Fruit fly (Drosophila melanogaster) whole organism, prepupa: ENCODE results near the gene CG32407.

Experiments
- CG10631 ChIP-seq: fragments of 200-800 bp; sonication (Bioruptor generic); optimal IDR thresholded peaks from 2 replicates; lab custom pipeline; 2016; ENCODE audit warnings: missing biosample characterization, missing genetic modification characterization
- CG10669 ChIP-seq: fragments of 200-800 bp; sonication (Bioruptor generic); optimal IDR thresholded peaks from 3 replicates; lab custom pipeline; 2018; ENCODE audit warnings: missing biosample characterization, mild to moderate bottlenecking, missing genetic modification characterization, moderate library complexity
- CG11294 ChIP-seq: fragments of 200-800 bp; sonication (Bioruptor generic); IDR thresholded peaks from 2 replicates; pipeline ENCODE4 v1.3.6; 2022; ENCODE audit warnings: missing biosample characterization, missing genetic modification characterization
- CG15336 ChIP-seq: fragments of 200-800 bp; sonication (Bioruptor generic); IDR thresholded peaks from 2 replicates; pipeline ENCODE4 v1.3.6; 2022; ENCODE audit warnings: missing biosample characterization, missing genetic modification characterization
- CG1621 ChIP-seq: fragments of 200-800 bp; sonication (Bioruptor generic); optimal IDR thresholded peaks from 3 replicates; lab custom pipeline; 2018; ENCODE audit warnings: missing biosample characterization, mild to moderate bottlenecking, missing genetic modification characterization
- CG3032 ChIP-seq: fragments of 200-800 bp; optimal IDR thresholded peaks from 2 replicates; lab custom pipeline; 2019; ENCODE audit warnings: missing biosample characterization, mild to moderate bottlenecking, missing genetic modification characterization, moderate library complexity
- CG31627 ChIP-seq: fragments of 200-800 bp; sonication (Bioruptor generic); optimal IDR thresholded peaks from 3 replicates; lab custom pipeline; 2016; ENCODE audit warnings: missing biosample characterization, missing genetic modification characterization
- CG32006 ChIP-seq: fragments of 200-800 bp; sonication (Bioruptor generic); optimal IDR thresholded peaks from 3 replicates; lab custom pipeline; 2017; ENCODE audit warnings: missing biosample characterization, mild to moderate bottlenecking, missing genetic modification characterization
- CG3919 ChIP-seq: fragments of 200-800 bp; sonication (Bioruptor generic); optimal IDR thresholded peaks from 3 replicates; lab custom pipeline; 2016; ENCODE audit warnings: missing biosample characterization, missing genetic modification characterization
- CG4318 ChIP-seq: fragments of 200-800 bp; sonication (Bioruptor generic); optimal IDR thresholded peaks from 3 replicates; lab custom pipeline; 2017; ENCODE audit warnings: missing biosample characterization, mild to moderate bottlenecking, missing genetic modification characterization
- CG6163 ChIP-seq: fragments of 200-800 bp; sonication (Bioruptor generic); IDR thresholded peaks from 3 replicates; pipeline ENCODE4 v1.3.6; 2022; ENCODE audit warnings: missing biosample characterization, missing genetic modification characterization
- CG6276 ChIP-seq: fragments of 200-800 bp; sonication (Bioruptor generic); optimal IDR thresholded peaks from 2 replicates; lab custom pipeline; 2017; ENCODE audit warnings: missing biosample characterization, mild to moderate bottlenecking, missing genetic modification characterization
- CG6792 ChIP-seq: fragments of 200-800 bp; sonication (Bioruptor generic); optimal IDR thresholded peaks from 3 replicates; lab custom pipeline; 2016; ENCODE audit warnings: missing biosample characterization, missing genetic modification characterization
- CG6808 ChIP-seq: fragments of 200-800 bp; sonication (Bioruptor generic); optimal IDR thresholded peaks from 3 replicates; lab custom pipeline; 2017; ENCODE audit warnings: missing biosample characterization, missing genetic modification characterization, mild to moderate bottlenecking, moderate library complexity, missing genetic modification reagents
- CG6854 ChIP-seq: fragments of 200-800 bp; sonication (Bioruptor generic); optimal IDR thresholded peaks from 2 replicates; lab custom pipeline; 2017; ENCODE audit warnings: missing biosample characterization, mild to moderate bottlenecking, missing genetic modification characterization
- CG7368 ChIP-seq: fragments of 200-800 bp; sonication (Bioruptor generic); optimal IDR thresholded peaks from 3 replicates; lab custom pipeline; 2016; ENCODE audit warnings: missing biosample characterization, missing genetic modification characterization
- CG8119 ChIP-seq: fragments of 200-800 bp; sonication (Bioruptor generic); IDR thresholded peaks from 3 replicates; pipeline ENCODE4 v1.3.6; 2022; ENCODE audit warnings: missing biosample characterization, missing genetic modification characterization
- CG9139 ChIP-seq: fragments of 200-800 bp; sonication (Bioruptor generic); optimal IDR thresholded peaks from 3 replicates; lab custom pipeline; 2017; ENCODE audit warnings: missing biosample characterization, mild to moderate bottlenecking, missing genetic modification characterization
- Eip75B ChIP-seq: fragments of 200-800 bp; sonication (Bioruptor generic); optimal IDR thresholded peaks from 3 replicates; lab custom pipeline; 2016; ENCODE audit warnings: missing biosample characterization, missing genetic modification characterization
- Eip78C ChIP-seq: fragments of 200-800 bp; sonication (Bioruptor generic); peaks from one replicate; lab custom pipeline; 2016; ENCODE audit warnings: missing biosample characterization, missing genetic modification characterization
- Eip93F ChIP-seq: fragments of 200-800 bp; sonication (Bioruptor generic); optimal IDR thresholded peaks from 2 replicates; lab custom pipeline; 2016; ENCODE audit warnings: missing biosample characterization, mild to moderate bottlenecking, missing genetic modification characterization
- Ets96B ChIP-seq: fragments of 200-800 bp; optimal IDR thresholded peaks from 2 replicates; lab custom pipeline; 2019; ENCODE audit warnings: missing biosample characterization, mild to moderate bottlenecking, missing genetic modification characterization, moderate library complexity
- Gug ChIP-seq: fragments of 200-800 bp; sonication (Bioruptor generic); IDR thresholded peaks from 2 replicates; pipeline ENCODE4 v1.3.6; 2022; ENCODE audit warnings: missing biosample characterization, missing genetic modification characterization
- Hr38 ChIP-seq: sonication (Bioruptor generic); optimal IDR thresholded peaks from 2 replicates; lab custom pipeline; 2016; ENCODE audit warnings: missing biosample characterization, missing genetic modification characterization
- Hr39 ChIP-seq: fragments of 200-800 bp; sonication (Bioruptor generic); optimal IDR thresholded peaks from 2 replicates; lab custom pipeline; 2016; ENCODE audit warnings: missing biosample characterization, missing genetic modification characterization
- Hr4 ChIP-seq: fragments of 200-800 bp; sonication (Bioruptor generic); optimal IDR thresholded peaks from 3 replicates; lab custom pipeline; 2016; ENCODE audit warnings: missing biosample characterization, missing genetic modification characterization
- Met ChIP-seq: fragments of 200-800 bp; sonication (Bioruptor generic); optimal IDR thresholded peaks from 3 replicates; lab custom pipeline; 2016; ENCODE audit warnings: missing biosample characterization, missing genetic modification characterization
- Smox ChIP-seq: fragments of 200-800 bp; sonication (Bioruptor generic); optimal IDR thresholded peaks from 3 replicates; lab custom pipeline; 2016; ENCODE audit warnings: missing biosample characterization, missing genetic modification characterization
- Sox14 ChIP-seq: fragments of 200-800 bp; sonication (Bioruptor generic); optimal IDR thresholded peaks from 3 replicates; lab custom pipeline; 2016; ENCODE audit warnings: missing biosample characterization, missing genetic modification characterization
- Sox15 ChIP-seq: fragments of 200-800 bp; sonication (Bioruptor generic); optimal IDR thresholded peaks from 3 replicates; lab custom pipeline; 2016; ENCODE audit warnings: missing biosample characterization, missing genetic modification characterization
- achi ChIP-seq: fragments of 200-800 bp; sonication (Bioruptor generic); optimal IDR thresholded peaks from 3 replicates; lab custom pipeline; 2016; ENCODE audit warnings: missing biosample characterization, missing genetic modification characterization
- acj6 ChIP-seq: fragments of 200-800 bp; sonication (Bioruptor generic); optimal IDR thresholded peaks from 3 replicates; lab custom pipeline; 2016; ENCODE audit warnings: missing biosample characterization, missing genetic modification characterization
- cyc ChIP-seq: fragments of 200-800 bp; sonication (Bioruptor generic); optimal IDR thresholded peaks from 3 replicates; lab custom pipeline; 2016; ENCODE audit warnings: missing biosample characterization, missing genetic modification characterization
- eg ChIP-seq: fragments of 200-800 bp; sonication (Bioruptor generic); IDR thresholded peaks from 3 replicates; pipeline ENCODE4 v1.3.6; 2022; ENCODE audit warnings: missing biosample characterization, missing genetic modification characterization
- fd59A ChIP-seq: fragments of 200-800 bp; sonication (Bioruptor generic); optimal IDR thresholded peaks from 2 replicates; lab custom pipeline; 2017; ENCODE audit warnings: missing biosample characterization, mild to moderate bottlenecking, missing genetic modification characterization, missing genetic modification reagents
- fd85E ChIP-seq: fragments of 200-800 bp; sonication (Bioruptor generic); optimal IDR thresholded peaks from 3 replicates; lab custom pipeline; 2016; ENCODE audit warnings: missing biosample characterization, missing genetic modification characterization
- lz ChIP-seq: fragments of 200-800 bp; sonication (Bioruptor generic); optimal IDR thresholded peaks from 3 replicates; lab custom pipeline; 2016; ENCODE audit warnings: missing biosample characterization, missing genetic modification characterization
- net ChIP-seq: fragments of 200-800 bp; sonication (Bioruptor generic); optimal IDR thresholded peaks from 3 replicates; lab custom pipeline; 2016; ENCODE audit warnings: missing biosample characterization, missing genetic modification characterization
- pdm3 ChIP-seq: fragments of 200-800 bp; sonication (Bioruptor generic); optimal IDR thresholded peaks from 3 replicates; lab custom pipeline; 2016; ENCODE audit warnings: missing biosample characterization, missing genetic modification characterization
- salr ChIP-seq, 2 experiments: fragments of 200-800 bp; sonication (Bioruptor generic); optimal IDR thresholded peaks; 3 replicates each; lab custom pipeline; 2016 to 2018; ENCODE audit warnings: missing biosample characterization in 2 of 2, missing genetic modification characterization in 2 of 2, mild to moderate bottlenecking in 1 of 2
- spab ChIP-seq: fragments of 200-800 bp; sonication (Bioruptor generic); optimal IDR thresholded peaks from 2 replicates; lab custom pipeline; 2017; ENCODE audit warnings: missing biosample characterization, mild to moderate bottlenecking, missing genetic modification characterization, missing genetic modification reagents
- ss ChIP-seq, 2 experiments: fragments of 200-800 bp; sonication (Bioruptor generic); optimal IDR thresholded peaks; 2 replicates in 1 of 2; 3 replicates in 1 of 2; lab custom pipeline; 2017 to 2018; ENCODE audit warnings: mild to moderate bottlenecking in 2 of 2, missing biosample characterization in 2 of 2, missing genetic modification characterization in 2 of 2, moderate library complexity in 1 of 2
- svp ChIP-seq: fragments of 200-800 bp; sonication (Bioruptor generic); peaks from one replicate; lab custom pipeline; 2016; ENCODE audit warnings: missing biosample characterization, missing genetic modification characterization
- topi ChIP-seq: fragments of 200-800 bp; sonication (Bioruptor generic); optimal IDR thresholded peaks from 3 replicates; lab custom pipeline; 2016; ENCODE audit warnings: missing biosample characterization, missing genetic modification characterization
- vri ChIP-seq: fragments of 200-800 bp; sonication (Bioruptor generic); optimal IDR thresholded peaks from 3 replicates; lab custom pipeline; 2016; ENCODE audit warnings: missing biosample characterization, mild to moderate bottlenecking, missing genetic modification characterization

Gene CG32407

DNA sequence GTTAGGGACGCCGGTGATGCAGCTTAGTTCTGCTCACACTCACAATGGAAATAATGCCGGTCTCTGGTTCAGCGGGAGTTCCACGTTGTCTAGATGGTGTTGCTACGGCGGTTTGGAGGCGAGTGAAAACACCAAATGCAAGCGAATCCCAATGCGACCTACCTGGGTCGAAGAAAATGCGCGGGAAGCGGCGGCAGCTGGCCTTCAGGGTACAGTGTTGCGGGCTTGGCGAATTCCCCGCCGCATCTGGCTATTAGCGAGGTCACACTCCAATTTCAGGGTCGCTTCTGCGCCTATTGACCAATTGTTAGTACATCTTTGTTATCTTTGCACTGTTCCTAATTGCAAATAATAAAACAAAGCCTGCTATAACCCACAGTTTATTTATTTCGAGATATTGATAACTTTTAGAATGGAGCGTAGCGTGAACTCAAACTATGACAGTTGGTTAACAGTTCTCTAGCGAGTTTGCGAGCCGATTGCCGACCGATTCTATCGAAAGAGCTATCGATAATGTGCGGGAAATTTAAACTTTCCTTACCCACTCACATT, 10.6 kb downstream of the CG32407 start, which contains the start of gene Rcc1:
Rcc1 (minus strand) TSS at position 411 of the 552 bp plus-strand sequence.
- TF ChIP-seq Sox14 (GFP tag; lab: Kevin White, UChicago) (peak; percentile 47), Eip93F (GFP tag; lab: Kevin White, UChicago) (no peak), CG3032 (tag; lab: Kevin White, UChicago) (peak; percentile 48), Hr39 (peak; percentile 37), CG32006 (no peak), lz (peak; percentile 8), CG6808 (peak; percentile 20), Eip75B (GFP tag; lab: Kevin White, UChicago) (peak; percentile 37), cyc (GFP tag; lab: Kevin White, UChicago) (peak; percentile 5), CG4318 (GFP tag; lab: Kevin White, UChicago) (no peak), achi (GFP tag; lab: Kevin White, UChicago) (peak; percentile 87), svp (GFP tag; lab: Kevin White, UChicago) (peak; percentile 89)
- TF ChIP-seq, all 60 proteins: peak for 9

DNA sequence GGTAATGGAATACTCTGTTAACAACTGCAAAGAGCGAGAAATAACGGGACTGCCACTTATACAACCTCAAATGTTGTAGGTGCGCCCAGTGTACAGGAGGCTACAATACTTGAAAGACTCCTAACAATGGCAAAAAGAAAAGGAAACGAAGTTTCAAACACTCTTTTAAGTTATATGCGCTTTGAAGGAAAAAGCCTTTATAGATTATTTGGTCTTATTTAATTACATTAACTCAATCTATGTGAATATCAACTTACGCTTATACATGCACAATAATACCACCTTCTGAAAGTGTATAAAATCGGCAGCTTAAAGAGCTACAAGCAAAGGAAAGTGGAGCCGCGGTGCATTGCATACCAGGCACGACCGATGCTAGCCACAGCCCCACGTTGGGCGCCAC, 18.6 kb downstream of the CG32407 start:
- no peak for TF ChIP-seq fd85E (GFP tag; lab: Kevin White, UChicago)
- TF ChIP-seq CG1621 (tag; lab: Kevin White, UChicago) = no peak
- no peak for TF ChIP-seq Gug (GFP tag; lab: Robert Waterston, UW)
- TF ChIP-seq acj6 (GFP tag; lab: Kevin White, UChicago) = no peak
- no peak for TF ChIP-seq Met (GFP tag; lab: Kevin White, UChicago)
- no peak for TF ChIP-seq CG31627 (GFP tag; lab: Kevin White, UChicago)
- peak; percentile 38; the same call in 1 of the 2 replicates for TF ChIP-seq CG15336 (GFP tag; lab: Robert Waterston, UW)
- no peak for TF ChIP-seq ss (GFP tag; optimal IDR thresholded peaks at IDR 0.05; lab: Kevin White, UChicago)
- no peak for TF ChIP-seq CG9139 (GFP tag; lab: Kevin White, UChicago)
- no peak for TF ChIP-seq spab
- TF ChIP-seq Eip93F (GFP tag; lab: Kevin White, UChicago) = no peak
- peak; percentile 24 for TF ChIP-seq CG32006
- peak; percentile 50 for TF ChIP-seq Hr4 (GFP tag; lab: Kevin White, UChicago)
- TF ChIP-seq salr (GFP tag; optimal IDR thresholded peaks at IDR 0.05; lab: Kevin White, UChicago) = no peak
- no peak for TF ChIP-seq topi
- TF ChIP-seq CG3032 (tag; lab: Kevin White, UChicago) = no peak
- TF ChIP-seq vri (GFP tag; lab: Kevin White, UChicago) = no peak
- no peak for TF ChIP-seq achi (GFP tag; lab: Kevin White, UChicago)
- TF ChIP-seq pdm3 (GFP tag; lab: Kevin White, UChicago) = no peak
- no peak for TF ChIP-seq fd59A
- no peak for TF ChIP-seq CG6163 (GFP tag; lab: Robert Waterston, UW)
- TF ChIP-seq CG7368 = no peak
- TF ChIP-seq Sox14 (GFP tag; lab: Kevin White, UChicago) = no peak
- no peak for TF ChIP-seq net (GFP tag; lab: Kevin White, UChicago)
- no peak for TF ChIP-seq CG6276 (GFP tag; lab: Kevin White, UChicago)
- peak; percentile 55; the same call in 2 of the 3 replicates for TF ChIP-seq CG8119

DNA sequence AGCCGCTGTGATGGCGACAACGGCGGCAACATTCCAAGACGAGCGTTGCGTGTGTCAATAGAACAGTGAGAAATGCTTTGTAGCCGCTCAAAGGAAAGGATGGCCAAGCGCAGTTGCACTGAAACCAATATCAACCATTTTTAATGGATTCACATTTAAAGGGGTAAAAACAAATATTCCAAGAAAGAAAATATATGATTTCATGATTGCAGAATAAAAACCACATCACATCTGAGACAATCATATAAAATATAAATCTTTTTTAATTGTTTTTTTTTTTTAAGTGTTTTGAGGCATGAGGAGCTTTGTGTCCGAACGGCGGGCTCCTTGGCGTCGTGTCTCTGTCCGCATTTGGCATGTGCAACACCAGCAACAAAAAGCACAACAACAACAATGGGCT, 19.2 kb downstream of the CG32407 start:
- TF ChIP-seq CG6276 (GFP tag; lab: Kevin White, UChicago) (no peak), salr (GFP tag; optimal IDR thresholded peaks at IDR 0.05; lab: Kevin White, UChicago) (no peak), ss (GFP tag; optimal IDR thresholded peaks at IDR 0.05; lab: Kevin White, UChicago) (peak in 1 of 2 experiments; percentile 22), CG11294 (GFP tag; lab: Robert Waterston, UW) (peak; percentile 17; the same call in 1 of the 2 replicates), achi (GFP tag; lab: Kevin White, UChicago) (peak; percentile 55), vri (GFP tag; lab: Kevin White, UChicago) (no peak), CG10669 (GFP tag; lab: Kevin White, UChicago) (no peak), Eip78C (GFP tag; lab: Kevin White, UChicago) (peak; percentile 75), CG31627 (GFP tag; lab: Kevin White, UChicago) (no peak), Sox15 (GFP tag; lab: Kevin White, UChicago) (no peak), pdm3 (GFP tag; lab: Kevin White, UChicago) (peak; percentile 27), Smox (no peak), CG6792 (GFP tag; lab: Kevin White, UChicago) (peak; percentile 27), eg (GFP tag; lab: Robert Waterston, UW) (peak; percentile 56; the same call in 2 of the 3 replicates), CG3032 (tag; lab: Kevin White, UChicago) (peak; percentile 6), Ets96B (tag; lab: Kevin White, UChicago) (no peak), CG15336 (GFP tag; lab: Robert Waterston, UW) (peak; percentile 50), fd59A (no peak), CG3919 (GFP tag; lab: Kevin White, UChicago) (peak; percentile 51), CG1621 (tag; lab: Kevin White, UChicago) (no peak), Hr38 (GFP tag; lab: Kevin White, UChicago) (no peak), CG6808 (no peak), CG6854 (GFP tag; lab: Kevin White, UChicago) (no peak), net (GFP tag; lab: Kevin White, UChicago) (peak; percentile 0), CG7368 (no peak), Eip93F (GFP tag; lab: Kevin White, UChicago) (no peak), CG10631 (GFP tag; lab: Kevin White, UChicago) (peak; percentile 73), cyc (GFP tag; lab: Kevin White, UChicago) (no peak)
